Fruit fly (Drosophila melanogaster): ENCODE results near the gene CG17283.

CG17283 gene

DNA sequence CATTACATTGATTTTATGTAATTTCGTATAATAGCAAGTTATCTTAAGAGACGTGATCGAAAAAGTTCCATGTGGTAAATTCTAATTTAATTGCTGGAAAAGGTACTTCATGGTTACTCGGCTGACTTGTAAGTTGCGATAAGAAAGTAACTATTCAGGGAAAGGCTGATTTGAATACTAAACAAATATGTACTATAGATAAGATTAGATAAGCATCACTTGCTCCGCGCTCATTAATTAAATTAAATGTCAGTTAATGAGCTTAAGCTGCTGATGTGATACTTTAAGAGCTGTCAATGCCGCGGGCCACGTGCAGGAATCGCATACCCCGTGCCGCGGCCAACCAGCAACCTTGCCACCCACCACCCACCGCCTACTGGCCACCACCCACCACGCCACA, 7.6 kb upstream of the CG17283 start:
- TF ChIP-seq pan (optimal IDR thresholded peaks at IDR 0.05) = no peak
- TF ChIP-seq psq (optimal IDR thresholded peaks at IDR 0.05) = no peak
- no peak for TF ChIP-seq usp (GFP tag; optimal IDR thresholded peaks at IDR 0.05)
- no peak for TF ChIP-seq Dll (optimal IDR thresholded peaks at IDR 0.05)
- TF ChIP-seq CG8478 (optimal IDR thresholded peaks at IDR 0.05) = no peak
- TF ChIP-seq EcR (GFP tag; optimal IDR thresholded peaks at IDR 0.05) = no peak

DNA sequence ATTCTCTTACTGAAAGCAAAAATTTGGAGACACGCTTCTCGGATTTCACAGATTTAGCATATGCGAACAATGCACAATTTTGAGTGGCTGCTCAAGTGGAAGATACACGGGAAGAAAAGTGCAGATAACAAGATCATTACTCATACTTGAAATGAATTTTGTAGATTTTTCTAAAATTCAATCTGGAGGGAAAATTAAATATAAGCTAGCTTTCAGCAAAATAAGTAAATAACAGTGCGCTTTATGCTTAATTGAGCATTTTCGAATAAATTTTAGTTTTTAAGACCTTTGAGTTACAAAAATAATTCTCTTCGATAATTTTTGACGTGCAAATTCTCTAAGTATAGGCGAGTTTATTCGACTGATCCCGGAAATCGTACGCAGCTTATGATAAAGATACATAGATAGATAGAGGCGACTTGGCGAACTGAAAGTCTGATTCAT, 7.0 kb upstream of the CG17283 start:
- no peak for TF ChIP-seq usp (GFP tag; optimal IDR thresholded peaks at IDR 0.05)
- no peak for TF ChIP-seq Dll (optimal IDR thresholded peaks at IDR 0.05)
- no peak for TF ChIP-seq EcR (GFP tag; optimal IDR thresholded peaks at IDR 0.05)
- no peak for TF ChIP-seq psq (optimal IDR thresholded peaks at IDR 0.05)
- TF ChIP-seq CG8478 (optimal IDR thresholded peaks at IDR 0.05) = no peak
- TF ChIP-seq pan (optimal IDR thresholded peaks at IDR 0.05) = no peak

DNA sequence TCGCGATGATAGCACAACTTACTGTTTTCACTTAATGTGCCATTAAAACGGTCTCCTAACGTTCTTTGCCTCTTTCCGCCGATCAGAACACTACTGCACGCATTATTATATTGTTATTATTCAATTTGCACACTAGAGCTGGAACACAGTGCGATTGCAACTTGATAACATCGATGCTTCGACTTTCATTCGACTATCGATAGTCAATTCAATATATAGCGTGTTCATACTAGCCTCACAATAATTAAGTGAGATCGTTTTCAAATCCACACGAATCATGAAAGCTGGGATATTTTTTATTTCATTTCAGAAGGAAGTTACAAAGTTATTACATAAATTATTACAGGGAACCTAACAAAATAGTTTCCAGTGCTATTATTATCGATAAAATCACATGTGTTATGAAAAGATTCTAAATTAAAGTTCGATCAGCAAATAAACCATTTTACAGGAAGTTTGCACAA, 6.4 kb upstream of the CG17283 start:
- no peak for TF ChIP-seq pan (optimal IDR thresholded peaks at IDR 0.05)
- no peak for TF ChIP-seq psq (optimal IDR thresholded peaks at IDR 0.05)
- TF ChIP-seq CG8478 (optimal IDR thresholded peaks at IDR 0.05) = no peak
- TF ChIP-seq Dll (optimal IDR thresholded peaks at IDR 0.05) = no peak

- TF ChIP-seq psq (optimal IDR thresholded peaks at IDR 0.05) (no peak), pan (optimal IDR thresholded peaks at IDR 0.05) (no peak), EcR (GFP tag; optimal IDR thresholded peaks at IDR 0.05) (no peak), Dll (optimal IDR thresholded peaks at IDR 0.05) (no peak), CG8478 (optimal IDR thresholded peaks at IDR 0.05) (no peak), usp (GFP tag; optimal IDR thresholded peaks at IDR 0.05) (no peak)
Observed at dm6 chr3R:17402434-17402833, 5.2 kb upstream of the CG17283 start, which contains the start of gene Sur-8. Sur-8 (minus strand) TSS chr3R:17402515.

DNA sequence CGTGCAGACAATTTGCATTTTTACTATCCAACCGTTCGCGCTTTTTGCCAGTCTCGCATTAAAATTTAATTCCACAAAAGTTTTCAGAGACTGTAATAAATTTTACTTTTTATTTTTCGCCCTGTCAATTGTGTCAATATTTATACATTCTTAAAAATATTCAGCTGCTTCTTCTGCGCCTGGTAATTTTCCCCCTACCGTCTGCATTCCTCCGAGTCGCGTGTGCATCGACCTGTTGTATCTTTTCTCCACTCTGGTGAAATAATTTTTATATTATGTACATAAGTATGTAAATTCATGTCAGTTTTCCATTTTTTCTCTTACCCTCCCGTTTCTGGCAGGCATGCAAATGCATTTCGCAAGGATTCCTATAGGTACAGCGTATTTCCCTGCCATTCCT, 4.5 kb upstream of the CG17283 start, which contains the start of gene CG34279:
TSS of gene CG34279 (minus strand) at position 101 of the 400 bp plus-strand sequence.
- TF ChIP-seq CG8478 (optimal IDR thresholded peaks at IDR 0.05) (no peak), usp (GFP tag; optimal IDR thresholded peaks at IDR 0.05) (no peak), EcR (GFP tag; optimal IDR thresholded peaks at IDR 0.05) (no peak), Dll (optimal IDR thresholded peaks at IDR 0.05) (no peak), pan (optimal IDR thresholded peaks at IDR 0.05) (no peak), psq (optimal IDR thresholded peaks at IDR 0.05) (no peak)

DNA sequence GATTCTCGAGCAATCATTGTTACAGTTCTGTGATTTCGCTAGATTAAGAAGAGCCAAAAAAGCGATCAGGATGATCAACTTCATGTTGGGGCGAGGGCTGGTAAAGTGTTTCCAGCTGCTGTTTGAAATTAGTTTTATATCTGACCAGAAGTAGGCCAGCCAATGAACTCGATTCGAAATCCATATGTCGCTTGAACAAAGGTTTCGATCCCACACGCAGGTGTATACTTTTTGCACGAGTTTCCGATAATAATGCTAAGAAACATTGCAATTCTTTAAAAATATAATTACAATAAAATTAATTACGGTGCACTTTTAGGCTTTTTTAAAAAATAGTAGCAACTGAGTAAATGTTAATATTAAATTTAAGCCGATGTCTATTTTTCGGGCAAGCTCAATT, 4.1 kb upstream of the CG17283 start, which contains the start of gene CG34280:
TSS of gene CG34280 (minus strand) at position 101 of the 400 bp plus-strand sequence.
- no peak for TF ChIP-seq pan (optimal IDR thresholded peaks at IDR 0.05)

DNA sequence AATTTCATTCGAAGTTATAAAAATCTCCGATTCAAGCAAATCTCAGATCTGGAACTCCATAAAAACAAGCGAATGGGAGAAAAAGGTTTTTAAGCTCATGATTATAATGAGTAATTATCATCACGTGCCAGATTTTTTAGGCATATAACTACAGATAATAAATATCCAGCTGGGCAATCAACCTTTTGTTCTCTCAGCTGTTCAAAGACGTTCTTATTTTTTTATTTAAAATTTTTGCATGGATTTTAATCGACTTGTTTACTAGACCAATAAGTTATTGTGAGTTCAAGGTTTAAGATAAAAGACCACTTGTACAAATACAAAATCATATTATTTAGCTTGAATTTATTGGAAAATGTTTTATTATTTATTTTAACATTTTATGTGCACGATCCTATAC, 3.5 kb upstream of the CG17283 start:
- no peak for TF ChIP-seq EcR (GFP tag; optimal IDR thresholded peaks at IDR 0.05)
- no peak for TF ChIP-seq Dll (optimal IDR thresholded peaks at IDR 0.05)
- TF ChIP-seq pan (optimal IDR thresholded peaks at IDR 0.05) = no peak
- TF ChIP-seq psq (optimal IDR thresholded peaks at IDR 0.05) = no peak
- TF ChIP-seq CG8478 (optimal IDR thresholded peaks at IDR 0.05) = no peak
- no peak for TF ChIP-seq usp (GFP tag; optimal IDR thresholded peaks at IDR 0.05)

DNA sequence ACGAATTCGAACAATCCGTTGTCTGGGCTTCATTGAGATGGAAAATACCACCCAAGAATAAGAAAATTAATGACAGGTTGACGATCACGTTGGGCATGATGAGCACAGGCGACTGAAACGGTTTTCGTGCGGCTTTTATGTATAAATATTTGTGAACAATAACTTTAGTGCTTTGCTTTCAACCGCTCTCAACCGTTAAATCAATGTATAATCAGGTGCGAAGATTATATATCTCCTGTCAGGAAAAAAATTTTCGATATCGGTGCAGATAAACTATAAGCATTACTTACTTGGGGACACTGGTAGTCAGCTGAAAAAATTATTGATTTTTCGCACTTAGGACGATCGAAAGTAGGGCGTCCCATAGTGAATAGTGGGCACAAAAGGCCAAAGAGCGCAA, 2.7 kb upstream of the CG17283 start, which contains the start of gene CG42823:
TSS of gene CG42823 (minus strand) at position 101 of the 400 bp plus-strand sequence.
- TF ChIP-seq Dll (optimal IDR thresholded peaks at IDR 0.05) (no peak), usp (GFP tag; optimal IDR thresholded peaks at IDR 0.05) (no peak), pan (optimal IDR thresholded peaks at IDR 0.05) (no peak), psq (optimal IDR thresholded peaks at IDR 0.05) (no peak), EcR (GFP tag; optimal IDR thresholded peaks at IDR 0.05) (no peak), CG8478 (optimal IDR thresholded peaks at IDR 0.05) (no peak)

- TF ChIP-seq pan (optimal IDR thresholded peaks at IDR 0.05) (no peak), Dll (optimal IDR thresholded peaks at IDR 0.05) (no peak), psq (optimal IDR thresholded peaks at IDR 0.05) (no peak), usp (GFP tag; optimal IDR thresholded peaks at IDR 0.05) (no peak), EcR (GFP tag; optimal IDR thresholded peaks at IDR 0.05) (no peak), CG8478 (optimal IDR thresholded peaks at IDR 0.05) (no peak)
Observed at dm6 chr3R:17406411-17406810, 1.3 kb upstream of the CG17283 start, which contains the start of the genes CG42824 and CG42798. CG42824 (minus strand) TSS chr3R:17406511. CG42798 (plus strand) TSS chr3R:17406678.

DNA sequence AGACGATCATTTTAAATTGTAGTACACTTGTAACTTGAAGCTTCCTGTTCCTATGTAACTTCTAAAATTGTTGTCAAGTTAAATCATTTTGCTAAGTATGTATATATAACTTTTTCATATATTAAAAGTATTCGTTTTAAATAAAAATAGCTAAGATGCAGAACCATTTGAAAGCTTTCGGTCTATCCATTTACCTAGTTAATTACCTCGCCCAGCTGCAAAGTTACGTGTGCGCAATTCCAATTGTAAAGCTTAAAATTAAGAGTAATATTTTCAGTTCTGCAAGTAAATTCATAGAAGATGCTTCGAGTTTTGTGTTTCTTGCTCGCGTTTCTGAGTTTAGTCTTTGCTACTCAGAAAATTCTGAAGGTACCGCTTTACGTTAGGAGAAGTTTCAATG, 1.6 kb downstream of the CG17283 start, which contains the start of gene CG5860:
TSS of gene CG5860 (plus strand) at position 301 of the 400 bp plus-strand sequence.
- TF ChIP-seq CG8478 (optimal IDR thresholded peaks at IDR 0.05) = no peak
- no peak for TF ChIP-seq psq (optimal IDR thresholded peaks at IDR 0.05)
- TF ChIP-seq Dll (optimal IDR thresholded peaks at IDR 0.05) = no peak
- TF ChIP-seq pan (optimal IDR thresholded peaks at IDR 0.05) = no peak

dm6 chr3R:17410808-17411207, 3.1 kb downstream of the CG17283 start, which contains the start of gene CG5863:
CG5863 (plus strand) TSS chr3R:17411108.
- TF ChIP-seq EcR (GFP tag; optimal IDR thresholded peaks at IDR 0.05) (no peak), psq (optimal IDR thresholded peaks at IDR 0.05) (no peak), usp (GFP tag; optimal IDR thresholded peaks at IDR 0.05) (no peak), pan (optimal IDR thresholded peaks at IDR 0.05) (no peak)

dm6 chr3R:17412458-17413127, 4.9 kb downstream of the CG17283 start, which contains the start of gene CG42821:
CG42821 (plus strand) TSS chr3R:17413077.
- TF ChIP-seq psq (optimal IDR thresholded peaks at IDR 0.05) = no peak
- no peak for TF ChIP-seq CG8478 (optimal IDR thresholded peaks at IDR 0.05)
- no peak for TF ChIP-seq EcR (GFP tag; optimal IDR thresholded peaks at IDR 0.05)
- TF ChIP-seq usp (GFP tag; optimal IDR thresholded peaks at IDR 0.05) = no peak
- no peak for TF ChIP-seq pan (optimal IDR thresholded peaks at IDR 0.05)
- no peak for TF ChIP-seq Dll (optimal IDR thresholded peaks at IDR 0.05)
